Worm (Caenorhabditis elegans): ENCODE data around the gene cyn-17.

cyn-17 gene

ce11 chrV:5768292-5768695 lies 31.2 kb upstream of the cyn-17 start (continued):
- TF ChIP-seq mdt-29 (GFP tag; IDR thresholded peaks at IDR 0.05) (no peak), php-3 (GFP tag; IDR thresholded peaks at IDR 0.05) (peak; percentile 61; the same call in 1 of the 2 replicates), lin-1 (GFP tag; IDR thresholded peaks at IDR 0.05) (peak; percentile 73; the same call in 1 of the 2 replicates), lin-29 (GFP tag; IDR thresholded peaks at IDR 0.05) (no peak), zag-1 (tag; optimal IDR thresholded peaks at IDR 0.05) (no peak), sdz-12 (GFP tag; optimal IDR thresholded peaks at IDR 0.05) (no peak), hmg-1.1 (GFP tag; IDR thresholded peaks at IDR 0.05) (0 out of 2 replicates have a peak, but pooled peaks have one; percentile 11), lin-15B (tag; optimal IDR thresholded peaks at IDR 0.05) (no peak), duxl-1 (tag; optimal IDR thresholded peaks at IDR 0.05; ENCODE audit: poor library complexity) (no peak), pha-4 (GFP tag; IDR thresholded peaks at IDR 0.05) (no peak), pha-4 (tag; optimal IDR thresholded peaks at IDR 0.05) (no peak), fkh-10 (GFP tag; optimal IDR thresholded peaks at IDR 0.05) (no peak), daf-19 (GFP tag; conservative IDR thresholded peaks at IDR 0.05) (no peak), ceh-20 (GFP tag; IDR thresholded peaks at IDR 0.05) (peak; percentile 80; the same call in 1 of the 2 replicates), ZK546.5 (tag; optimal IDR thresholded peaks at IDR 0.05) (no peak), unc-62 (GFP tag; optimal IDR thresholded peaks at IDR 0.05 in 1 of 2) (peak in 1 of 2 experiments; percentile 71), unc-62 (tag; optimal IDR thresholded peaks at IDR 0.05) (no peak), arid-1 (GFP tag; conservative IDR thresholded peaks at IDR 0.05) (no peak), nhr-28 (tag; optimal IDR thresholded peaks at IDR 0.05) (peak; percentile 81), lin-38 (GFP tag; IDR thresholded peaks at IDR 0.05) (peak; percentile 32; the same call in 1 of the 2 replicates), dmd-6 (GFP tag; IDR thresholded peaks at IDR 0.05) (peak; percentile 86), hlh-30 (tag; optimal IDR thresholded peaks at IDR 0.05; ENCODE audit: insufficient read depth) (peak; percentile 91), nhr-41 (GFP tag; IDR thresholded peaks at IDR 0.05) (no peak), ceh-44 (GFP tag; IDR thresholded peaks at IDR 0.05) (no peak), egl-27 (tag; optimal IDR thresholded peaks at IDR 0.05) (no peak), egl-43 (GFP tag; IDR thresholded peaks at IDR 0.05) (no peak), nhr-76 (tag; optimal IDR thresholded peaks at IDR 0.05) (no peak), tag-97 (GFP tag; IDR thresholded peaks at IDR 0.05) (no peak), lim-7 (GFP tag; IDR thresholded peaks at IDR 0.05) (no peak), ces-1 (GFP tag; optimal IDR thresholded peaks at IDR 0.05) (no peak), nhr-111 (GFP tag; optimal IDR thresholded peaks at IDR 0.05) (no peak), daf-8 (GFP tag; IDR thresholded peaks at IDR 0.05) (no peak), F10B5.3 (tag; optimal IDR thresholded peaks at IDR 0.05) (no peak), Y75B8A.6 (GFP tag; IDR thresholded peaks at IDR 0.05) (no peak), dpl-1 (GFP tag; optimal IDR thresholded peaks at IDR 0.05) (peak; percentile 30), dmd-9 (GFP tag; IDR thresholded peaks at IDR 0.05) (no peak), F37D6.2 (tag; optimal IDR thresholded peaks at IDR 0.05) (no peak), spr-3 (GFP tag; optimal IDR thresholded peaks at IDR 0.05) (no peak)

DNA sequence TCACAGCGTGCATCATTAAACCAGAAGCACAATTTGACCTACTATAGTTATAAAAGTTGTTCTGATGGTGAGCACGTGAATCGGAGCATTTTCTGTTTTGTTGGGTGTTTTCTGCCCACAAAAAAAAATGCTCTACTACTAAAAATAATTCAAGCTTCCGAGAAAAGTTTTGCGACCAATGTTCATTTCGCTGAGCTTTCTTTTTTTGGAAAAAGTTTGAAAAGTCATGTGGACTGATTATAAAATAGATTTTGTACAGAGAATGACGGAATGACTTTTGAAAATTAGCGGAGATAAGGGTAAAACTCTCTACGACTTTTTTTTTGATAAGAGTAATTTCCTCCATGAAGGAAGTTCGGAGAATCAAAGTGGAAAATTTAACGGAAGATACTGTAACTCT lies 30.0 kb upstream of the cyn-17 start:
- TF ChIP-seq lin-1 (GFP tag; IDR thresholded peaks at IDR 0.05) (no peak), hlh-11 (tag; optimal IDR thresholded peaks at IDR 0.05) (peak; percentile 51), nhr-111 (GFP tag; optimal IDR thresholded peaks at IDR 0.05) (no peak), dve-1 (tag; optimal IDR thresholded peaks at IDR 0.05; ENCODE audit: insufficient read depth) (peak; percentile 35), nhr-11 (tag; optimal IDR thresholded peaks at IDR 0.05) (no peak), saeg-2 (GFP tag; IDR thresholded peaks at IDR 0.05) (no peak), ceh-62 (tag; optimal IDR thresholded peaks at IDR 0.05) (no peak), nhr-76 (tag; optimal IDR thresholded peaks at IDR 0.05) (no peak), mdl-1 (tag; optimal IDR thresholded peaks at IDR 0.05) (peak in 1 of 2 experiments; percentile 16), mdt-29 (GFP tag; IDR thresholded peaks at IDR 0.05) (no peak), pqm-1 (tag; optimal IDR thresholded peaks at IDR 0.05) (peak; percentile 36), nhr-28 (tag; optimal IDR thresholded peaks at IDR 0.05) (peak; percentile 32), zfp-2 (tag; optimal IDR thresholded peaks at IDR 0.05) (no peak), unc-62 (GFP tag; optimal IDR thresholded peaks at IDR 0.05 in 1 of 2) (peak in 1 of 2 experiments; percentile 60), unc-62 (tag; optimal IDR thresholded peaks at IDR 0.05) (no peak), zag-1 (tag; optimal IDR thresholded peaks at IDR 0.05) (no peak), cey-2 (tag; optimal IDR thresholded peaks at IDR 0.05; ENCODE audit: borderline replicate concordance, insufficient read depth) (no peak), mxl-3 (GFP tag; optimal IDR thresholded peaks at IDR 0.05) (no peak), F44E2.7 (GFP tag; IDR thresholded peaks at IDR 0.05) (no peak), daf-16 (GFP tag; optimal IDR thresholded peaks at IDR 0.05) (no peak), daf-16 (tag; optimal IDR thresholded peaks at IDR 0.05) (peak; percentile 56), R02D3.7 (tag; optimal IDR thresholded peaks at IDR 0.05) (no peak)

Data from whole organism, L4 larva.